Worm (Caenorhabditis elegans) whole organism, L1 larva: ENCODE measurements around the gene Y113G7B.28.

ENCODE experiments used
- ceh-88 ChIP-seq: fragments of 200-800 bp; sonication (Bioruptor generic); IDR thresholded peaks from 2 replicates; pipeline ENCODE4 v1.3.6; 2022; ENCODE audit warnings: missing genetic modification characterization, missing compliant biosample characterization
- egl-27 ChIP-seq, 2 experiments: fragments of 150-350 bp in 1 of 2; sonication (generic microtip); optimal IDR thresholded peaks; 3 replicates each; lab custom pipeline; 2017 to 2018; ENCODE audit warnings: missing biosample characterization in 2 of 2, missing genetic modification characterization in 2 of 2, missing genetic modification reagents in 2 of 2
- elt-2 ChIP-seq: sonication (generic microtip); optimal IDR thresholded peaks from 2 replicates; lab custom pipeline; 2016; ENCODE audit warnings: missing genetic modification characterization, mild to moderate bottlenecking, inconsistent platforms, missing compliant biosample characterization, missing genetic modification reagents
- jun-1 ChIP-seq: fragments of 150-350 bp; optimal IDR thresholded peaks from 2 replicates; lab custom pipeline; 2014; ENCODE audit warnings: missing biosample characterization, missing genetic modification reagents, missing genetic modification characterization
- nhr-20 ChIP-seq: sonication (generic microtip); optimal IDR thresholded peaks from 2 replicates; lab custom pipeline; 2016; ENCODE audit warnings: mild to moderate bottlenecking, missing genetic modification characterization, missing compliant biosample characterization
- nhr-237 ChIP-seq: fragments of 150-350 bp; optimal IDR thresholded peaks from 2 replicates; lab custom pipeline; 2014; ENCODE audit warnings: missing biosample characterization, missing genetic modification characterization
- nhr-77 ChIP-seq: fragments of 150-350 bp; optimal IDR thresholded peaks from 2 replicates; lab custom pipeline; 2014; ENCODE audit warnings: missing biosample characterization, missing genetic modification characterization
- nhr-90 ChIP-seq: sonication (generic microtip); optimal IDR thresholded peaks from 2 replicates; lab custom pipeline; 2016; ENCODE audit warnings: mild to moderate bottlenecking, missing genetic modification characterization, missing compliant biosample characterization; ENCODE audit not compliant: poor library complexity
- pag-3 ChIP-seq: sonication (generic microtip); optimal IDR thresholded peaks from 2 replicates; lab custom pipeline; 2017; ENCODE audit warnings: missing genetic modification characterization, mild to moderate bottlenecking, missing compliant biosample characterization, antibody characterized with exemption, borderline replicate concordance; ENCODE audit not compliant: insufficient read depth
- skn-1 ChIP-seq: fragments of 150-350 bp; optimal IDR thresholded peaks from 2 replicates; lab custom pipeline; 2014; ENCODE audit warnings: missing biosample characterization, missing genetic modification characterization
- tlp-1 ChIP-seq: fragments of 150-350 bp; optimal IDR thresholded peaks from 2 replicates; lab custom pipeline; 2014; ENCODE audit warnings: missing biosample characterization, missing genetic modification characterization
- zag-1 ChIP-seq: fragments of 150-350 bp; optimal IDR thresholded peaks from 2 replicates; lab custom pipeline; 2014; ENCODE audit warnings: missing biosample characterization, missing genetic modification characterization
- ztf-11 ChIP-seq, 2 experiments: sonication (generic microtip); optimal IDR thresholded peaks; 2 replicates each; lab custom pipeline; 2016 to 2017; ENCODE audit warnings: missing genetic modification characterization in 2 of 2, missing biosample characterization in 1 of 2, missing compliant biosample characterization in 1 of 2

DNA sequence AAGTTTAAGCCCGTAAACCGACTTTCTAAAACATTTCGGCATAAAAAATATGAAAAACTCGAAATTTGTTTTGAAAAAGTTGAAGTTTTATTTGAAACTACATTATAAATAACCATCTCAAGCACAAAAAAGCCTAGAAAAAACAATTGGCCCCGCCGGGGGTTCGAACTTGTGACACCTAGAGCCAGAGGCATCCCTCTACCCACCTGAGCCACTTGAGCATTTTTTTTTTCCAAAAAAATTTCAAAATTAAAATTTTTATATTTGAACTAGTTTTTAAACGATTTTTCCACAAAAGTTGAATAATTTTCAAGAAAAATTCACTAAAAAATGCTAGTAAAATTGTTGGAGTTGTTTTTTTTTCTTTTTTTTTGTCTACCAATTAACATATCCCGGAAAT, 27.9 kb downstream of the Y113G7B.28 start:
- TF ChIP-seq egl-27 (tag; optimal IDR thresholded peaks at IDR 0.05; lab: Kevin White, UChicago) (no peak), zag-1 (no peak), skn-1 (tag; lab: Kevin White, UChicago) (no peak), elt-2 (tag; lab: Kevin White, UChicago) (no peak), nhr-77 (tag; lab: Kevin White, UChicago) (no peak), nhr-90 (tag; lab: Kevin White, UChicago) (no peak), nhr-237 (tag; lab: Kevin White, UChicago) (no peak), nhr-20 (tag; lab: Kevin White, UChicago) (no peak), ztf-11 (tag; optimal IDR thresholded peaks at IDR 0.05; lab: Kevin White, UChicago) (no peak), pag-3 (tag; lab: Kevin White, UChicago) (no peak), ceh-88 (GFP tag; lab: Robert Waterston, UW) (no peak), tlp-1 (no peak), jun-1 (no peak)
